Fruit fly (Drosophila melanogaster) whole organism, prepupa: ENCODE data around the gene CG31459.
A peak's percentile ranks its signal among the peaks of the same experiment; 100 is the strongest.

Source experiments
- Blimp-1 ChIP-seq: fragments of 200-800 bp; sonication (Bioruptor generic); optimal IDR thresholded peaks from 3 replicates; lab custom pipeline; 2017; ENCODE audit warnings: missing biosample characterization, missing genetic modification characterization, mild to moderate bottlenecking, moderate library complexity, missing genetic modification reagents
- CG10631 ChIP-seq: fragments of 200-800 bp; sonication (Bioruptor generic); optimal IDR thresholded peaks from 2 replicates; lab custom pipeline; 2016; ENCODE audit warnings: missing biosample characterization, missing genetic modification characterization
- CG10669 ChIP-seq: fragments of 200-800 bp; sonication (Bioruptor generic); optimal IDR thresholded peaks from 3 replicates; lab custom pipeline; 2018; ENCODE audit warnings: missing biosample characterization, mild to moderate bottlenecking, missing genetic modification characterization, moderate library complexity
- CG11294 ChIP-seq: fragments of 200-800 bp; sonication (Bioruptor generic); IDR thresholded peaks from 2 replicates; pipeline ENCODE4 v1.3.6; 2022; ENCODE audit warnings: missing biosample characterization, missing genetic modification characterization
- CG11762 ChIP-seq: fragments of 200-800 bp; sonication (Bioruptor generic); optimal IDR thresholded peaks from 3 replicates; lab custom pipeline; 2016; ENCODE audit warnings: missing biosample characterization, missing genetic modification characterization; ENCODE audit not compliant: insufficient read depth
- CG11902 ChIP-seq: fragments of 200-800 bp; sonication (Bioruptor generic); optimal IDR thresholded peaks from 3 replicates; lab custom pipeline; 2016; ENCODE audit warnings: missing biosample characterization, missing genetic modification characterization
- CG15336 ChIP-seq: fragments of 200-800 bp; sonication (Bioruptor generic); IDR thresholded peaks from 2 replicates; pipeline ENCODE4 v1.3.6; 2022; ENCODE audit warnings: missing biosample characterization, missing genetic modification characterization
- CG16779 ChIP-seq: fragments of 200-800 bp; sonication (Bioruptor generic); optimal IDR thresholded peaks from 3 replicates; lab custom pipeline; 2017; ENCODE audit warnings: missing biosample characterization, mild to moderate bottlenecking, missing genetic modification characterization
- CG3032 ChIP-seq: fragments of 200-800 bp; optimal IDR thresholded peaks from 2 replicates; lab custom pipeline; 2019; ENCODE audit warnings: missing biosample characterization, mild to moderate bottlenecking, missing genetic modification characterization, moderate library complexity
- CG31627 ChIP-seq: fragments of 200-800 bp; sonication (Bioruptor generic); optimal IDR thresholded peaks from 3 replicates; lab custom pipeline; 2016; ENCODE audit warnings: missing biosample characterization, missing genetic modification characterization
- CG34406 ChIP-seq: fragments of 200-800 bp; sonication (Bioruptor generic); optimal IDR thresholded peaks from 3 replicates; lab custom pipeline; 2016; ENCODE audit warnings: missing biosample characterization, missing genetic modification characterization
- CG3919 ChIP-seq: fragments of 200-800 bp; sonication (Bioruptor generic); optimal IDR thresholded peaks from 3 replicates; lab custom pipeline; 2016; ENCODE audit warnings: missing biosample characterization, missing genetic modification characterization
- CG4318 ChIP-seq: fragments of 200-800 bp; sonication (Bioruptor generic); optimal IDR thresholded peaks from 3 replicates; lab custom pipeline; 2017; ENCODE audit warnings: missing biosample characterization, mild to moderate bottlenecking, missing genetic modification characterization
- CG6163 ChIP-seq: fragments of 200-800 bp; sonication (Bioruptor generic); IDR thresholded peaks from 3 replicates; pipeline ENCODE4 v1.3.6; 2022; ENCODE audit warnings: missing biosample characterization, missing genetic modification characterization
- CG6276 ChIP-seq: fragments of 200-800 bp; sonication (Bioruptor generic); optimal IDR thresholded peaks from 2 replicates; lab custom pipeline; 2017; ENCODE audit warnings: missing biosample characterization, mild to moderate bottlenecking, missing genetic modification characterization
- CG6792 ChIP-seq: fragments of 200-800 bp; sonication (Bioruptor generic); optimal IDR thresholded peaks from 3 replicates; lab custom pipeline; 2016; ENCODE audit warnings: missing biosample characterization, missing genetic modification characterization
- CG6808 ChIP-seq: fragments of 200-800 bp; sonication (Bioruptor generic); optimal IDR thresholded peaks from 3 replicates; lab custom pipeline; 2017; ENCODE audit warnings: missing biosample characterization, missing genetic modification characterization, mild to moderate bottlenecking, moderate library complexity, missing genetic modification reagents
- CG7368 ChIP-seq: fragments of 200-800 bp; sonication (Bioruptor generic); optimal IDR thresholded peaks from 3 replicates; lab custom pipeline; 2016; ENCODE audit warnings: missing biosample characterization, missing genetic modification characterization
- CG8119 ChIP-seq: fragments of 200-800 bp; sonication (Bioruptor generic); IDR thresholded peaks from 3 replicates; pipeline ENCODE4 v1.3.6; 2022; ENCODE audit warnings: missing biosample characterization, missing genetic modification characterization
- CG8319 ChIP-seq: fragments of 200-800 bp; sonication (Bioruptor generic); optimal IDR thresholded peaks from 3 replicates; lab custom pipeline; 2016; ENCODE audit warnings: missing biosample characterization, missing genetic modification characterization
- CG9139 ChIP-seq: fragments of 200-800 bp; sonication (Bioruptor generic); optimal IDR thresholded peaks from 3 replicates; lab custom pipeline; 2017; ENCODE audit warnings: missing biosample characterization, mild to moderate bottlenecking, missing genetic modification characterization
- Eip75B ChIP-seq: fragments of 200-800 bp; sonication (Bioruptor generic); optimal IDR thresholded peaks from 3 replicates; lab custom pipeline; 2016; ENCODE audit warnings: missing biosample characterization, missing genetic modification characterization
- Eip78C ChIP-seq: fragments of 200-800 bp; sonication (Bioruptor generic); peaks from one replicate; lab custom pipeline; 2016; ENCODE audit warnings: missing biosample characterization, missing genetic modification characterization
- Eip93F ChIP-seq: fragments of 200-800 bp; sonication (Bioruptor generic); optimal IDR thresholded peaks from 2 replicates; lab custom pipeline; 2016; ENCODE audit warnings: missing biosample characterization, mild to moderate bottlenecking, missing genetic modification characterization
- Gug ChIP-seq: fragments of 200-800 bp; sonication (Bioruptor generic); IDR thresholded peaks from 2 replicates; pipeline ENCODE4 v1.3.6; 2022; ENCODE audit warnings: missing biosample characterization, missing genetic modification characterization
- Hr38 ChIP-seq: sonication (Bioruptor generic); optimal IDR thresholded peaks from 2 replicates; lab custom pipeline; 2016; ENCODE audit warnings: missing biosample characterization, missing genetic modification characterization
- Hr39 ChIP-seq: fragments of 200-800 bp; sonication (Bioruptor generic); optimal IDR thresholded peaks from 2 replicates; lab custom pipeline; 2016; ENCODE audit warnings: missing biosample characterization, missing genetic modification characterization
- Met ChIP-seq: fragments of 200-800 bp; sonication (Bioruptor generic); optimal IDR thresholded peaks from 3 replicates; lab custom pipeline; 2016; ENCODE audit warnings: missing biosample characterization, missing genetic modification characterization
- OdsH ChIP-seq: fragments of 200-800 bp; sonication (Bioruptor generic); optimal IDR thresholded peaks from 3 replicates; lab custom pipeline; 2016; ENCODE audit warnings: missing biosample characterization, missing genetic modification characterization
- Smox ChIP-seq: fragments of 200-800 bp; sonication (Bioruptor generic); optimal IDR thresholded peaks from 3 replicates; lab custom pipeline; 2016; ENCODE audit warnings: missing biosample characterization, missing genetic modification characterization
- Sox102F ChIP-seq: fragments of 200-800 bp; sonication (Bioruptor generic); optimal IDR thresholded peaks from 2 replicates; lab custom pipeline; 2016; ENCODE audit warnings: missing biosample characterization, mild to moderate bottlenecking, missing genetic modification characterization
- Sox14 ChIP-seq: fragments of 200-800 bp; sonication (Bioruptor generic); optimal IDR thresholded peaks from 3 replicates; lab custom pipeline; 2016; ENCODE audit warnings: missing biosample characterization, missing genetic modification characterization
- Sox15 ChIP-seq: fragments of 200-800 bp; sonication (Bioruptor generic); optimal IDR thresholded peaks from 3 replicates; lab custom pipeline; 2016; ENCODE audit warnings: missing biosample characterization, missing genetic modification characterization
- achi ChIP-seq: fragments of 200-800 bp; sonication (Bioruptor generic); optimal IDR thresholded peaks from 3 replicates; lab custom pipeline; 2016; ENCODE audit warnings: missing biosample characterization, missing genetic modification characterization
- acj6 ChIP-seq: fragments of 200-800 bp; sonication (Bioruptor generic); optimal IDR thresholded peaks from 3 replicates; lab custom pipeline; 2016; ENCODE audit warnings: missing biosample characterization, missing genetic modification characterization
- cyc ChIP-seq: fragments of 200-800 bp; sonication (Bioruptor generic); optimal IDR thresholded peaks from 3 replicates; lab custom pipeline; 2016; ENCODE audit warnings: missing biosample characterization, missing genetic modification characterization
- dac ChIP-seq: fragments of 200-800 bp; sonication (Bioruptor generic); optimal IDR thresholded peaks from 2 replicates; lab custom pipeline; 2017; ENCODE audit warnings: missing biosample characterization, mild to moderate bottlenecking, missing genetic modification characterization
- dsx ChIP-seq: fragments of 200-800 bp; optimal IDR thresholded peaks from 3 replicates; lab custom pipeline; 2019; ENCODE audit warnings: missing biosample characterization, mild to moderate bottlenecking, missing genetic modification characterization, moderate library complexity; ENCODE audit not compliant: poor library complexity, severe bottlenecking
- eg ChIP-seq: fragments of 200-800 bp; sonication (Bioruptor generic); IDR thresholded peaks from 3 replicates; pipeline ENCODE4 v1.3.6; 2022; ENCODE audit warnings: missing biosample characterization, missing genetic modification characterization
- esn ChIP-seq: fragments of 200-800 bp; sonication (Bioruptor generic); optimal IDR thresholded peaks from 2 replicates; lab custom pipeline; 2016; ENCODE audit warnings: missing biosample characterization, mild to moderate bottlenecking, missing genetic modification characterization, moderate library complexity
- fd59A ChIP-seq: fragments of 200-800 bp; sonication (Bioruptor generic); optimal IDR thresholded peaks from 2 replicates; lab custom pipeline; 2017; ENCODE audit warnings: missing biosample characterization, mild to moderate bottlenecking, missing genetic modification characterization, missing genetic modification reagents
- fd85E ChIP-seq: fragments of 200-800 bp; sonication (Bioruptor generic); optimal IDR thresholded peaks from 3 replicates; lab custom pipeline; 2016; ENCODE audit warnings: missing biosample characterization, missing genetic modification characterization
- fkh ChIP-seq: fragments of 200-800 bp; sonication (Bioruptor generic); optimal IDR thresholded peaks from 3 replicates; lab custom pipeline; 2017; ENCODE audit warnings: missing biosample characterization, mild to moderate bottlenecking, missing genetic modification characterization, moderate library complexity
- lz ChIP-seq: fragments of 200-800 bp; sonication (Bioruptor generic); optimal IDR thresholded peaks from 3 replicates; lab custom pipeline; 2016; ENCODE audit warnings: missing biosample characterization, missing genetic modification characterization
- net ChIP-seq: fragments of 200-800 bp; sonication (Bioruptor generic); optimal IDR thresholded peaks from 3 replicates; lab custom pipeline; 2016; ENCODE audit warnings: missing biosample characterization, missing genetic modification characterization
- salr ChIP-seq, 2 experiments: fragments of 200-800 bp; sonication (Bioruptor generic); optimal IDR thresholded peaks; 3 replicates each; lab custom pipeline; 2016 to 2018; ENCODE audit warnings: missing biosample characterization in 2 of 2, missing genetic modification characterization in 2 of 2, mild to moderate bottlenecking in 1 of 2
- spab ChIP-seq: fragments of 200-800 bp; sonication (Bioruptor generic); optimal IDR thresholded peaks from 2 replicates; lab custom pipeline; 2017; ENCODE audit warnings: missing biosample characterization, mild to moderate bottlenecking, missing genetic modification characterization, missing genetic modification reagents
- ss ChIP-seq, 2 experiments: fragments of 200-800 bp; sonication (Bioruptor generic); optimal IDR thresholded peaks; 2 replicates in 1 of 2; 3 replicates in 1 of 2; lab custom pipeline; 2017 to 2018; ENCODE audit warnings: mild to moderate bottlenecking in 2 of 2, missing biosample characterization in 2 of 2, missing genetic modification characterization in 2 of 2, moderate library complexity in 1 of 2
- svp ChIP-seq: fragments of 200-800 bp; sonication (Bioruptor generic); peaks from one replicate; lab custom pipeline; 2016; ENCODE audit warnings: missing biosample characterization, missing genetic modification characterization
- topi ChIP-seq: fragments of 200-800 bp; sonication (Bioruptor generic); optimal IDR thresholded peaks from 3 replicates; lab custom pipeline; 2016; ENCODE audit warnings: missing biosample characterization, missing genetic modification characterization

CG31459 gene

dm6 chr3R:19860996-19861719 is 20.5 kb downstream of the CG31459 start, which contains the start of the genes Ire1 and Mrm2:
Gene Ire1 (minus strand): TSS chr3R:19861291.
Gene Mrm2 (plus strand): TSS chr3R:19861610.
- TF ChIP-seq Blimp-1 (GFP tag; lab: Kevin White, UChicago) (no peak), CG9139 (GFP tag; lab: Kevin White, UChicago) (no peak), CG8319 (GFP tag; lab: Kevin White, UChicago) (peak; percentile 21), Sox15 (peak; percentile 80), spab (GFP tag; lab: Kevin White, UChicago) (peak; percentile 37), CG34406 (GFP tag; lab: Kevin White, UChicago) (peak; percentile 42), CG11294 (GFP tag; lab: Robert Waterston, UW) (peak; percentile 45; the same call in 1 of the 2 replicates), dac (GFP tag; lab: Kevin White, UChicago) (peak; percentile 50), CG31627 (GFP tag; lab: Kevin White, UChicago) (peak; percentile 91), CG3032 (tag; lab: Kevin White, UChicago) (peak; percentile 78), esn (GFP tag; lab: Kevin White, UChicago) (peak; percentile 79), fkh (peak; percentile 98), Smox (peak; percentile 68), CG10669 (GFP tag; lab: Kevin White, UChicago) (peak; percentile 60), eg (peak; percentile 88), CG6792 (GFP tag; lab: Kevin White, UChicago) (peak; percentile 49), cyc (GFP tag; lab: Kevin White, UChicago) (peak; percentile 87), fd85E (no peak), achi (GFP tag; lab: Kevin White, UChicago) (peak; percentile 55), CG6276 (GFP tag; lab: Kevin White, UChicago) (peak; percentile 31), CG16779 (tag; lab: Kevin White, UChicago) (peak; percentile 48), net (GFP tag; lab: Kevin White, UChicago) (peak; percentile 9), Met (GFP tag; lab: Kevin White, UChicago) (peak; percentile 72), CG4318 (GFP tag; lab: Kevin White, UChicago) (no peak), Sox14 (GFP tag; lab: Kevin White, UChicago) (peak; percentile 88), CG3919 (GFP tag; lab: Kevin White, UChicago) (peak; percentile 59), CG6808 (peak; percentile 32), CG7368 (GFP tag; lab: Kevin White, UChicago) (peak; percentile 50), OdsH (GFP tag; lab: Kevin White, UChicago) (peak; percentile 78), Gug (GFP tag; lab: Robert Waterston, UW) (peak; percentile 67), Sox102F (GFP tag; lab: Kevin White, UChicago) (peak; percentile 19), CG15336 (GFP tag; lab: Robert Waterston, UW) (peak; percentile 33; the same call in 1 of the 2 replicates), CG6163 (GFP tag; lab: Robert Waterston, UW) (peak; percentile 64), Eip93F (GFP tag; lab: Kevin White, UChicago) (no peak), Hr38 (no peak), svp (GFP tag; lab: Kevin White, UChicago) (peak; percentile 92), CG11902 (GFP tag; lab: Kevin White, UChicago) (peak; percentile 77), acj6 (GFP tag; lab: Kevin White, UChicago) (peak; percentile 77), topi (peak; percentile 63), Eip75B (GFP tag; lab: Kevin White, UChicago) (peak; percentile 76), dsx (peak; percentile 51), fd59A (peak; percentile 56), CG11762 (no peak), CG10631 (GFP tag; lab: Kevin White, UChicago) (peak; percentile 80), ss (GFP tag; optimal IDR thresholded peaks at IDR 0.05; lab: Kevin White, UChicago) (peak in 1 of 2 experiments; percentile 63), lz (peak; percentile 82), salr (GFP tag; optimal IDR thresholded peaks at IDR 0.05; lab: Kevin White, UChicago) (peak; percentile 23 to 29), CG8119 (GFP tag; lab: Robert Waterston, UW) (no peak; the same call in 2 of the 3 replicates), Hr39 (GFP tag; lab: Kevin White, UChicago) (peak; percentile 90), Eip78C (GFP tag; lab: Kevin White, UChicago) (peak; percentile 74)
